Fruit fly (Drosophila melanogaster): ENCODE data around the gene CG11694.

The CG11694 gene

DNA sequence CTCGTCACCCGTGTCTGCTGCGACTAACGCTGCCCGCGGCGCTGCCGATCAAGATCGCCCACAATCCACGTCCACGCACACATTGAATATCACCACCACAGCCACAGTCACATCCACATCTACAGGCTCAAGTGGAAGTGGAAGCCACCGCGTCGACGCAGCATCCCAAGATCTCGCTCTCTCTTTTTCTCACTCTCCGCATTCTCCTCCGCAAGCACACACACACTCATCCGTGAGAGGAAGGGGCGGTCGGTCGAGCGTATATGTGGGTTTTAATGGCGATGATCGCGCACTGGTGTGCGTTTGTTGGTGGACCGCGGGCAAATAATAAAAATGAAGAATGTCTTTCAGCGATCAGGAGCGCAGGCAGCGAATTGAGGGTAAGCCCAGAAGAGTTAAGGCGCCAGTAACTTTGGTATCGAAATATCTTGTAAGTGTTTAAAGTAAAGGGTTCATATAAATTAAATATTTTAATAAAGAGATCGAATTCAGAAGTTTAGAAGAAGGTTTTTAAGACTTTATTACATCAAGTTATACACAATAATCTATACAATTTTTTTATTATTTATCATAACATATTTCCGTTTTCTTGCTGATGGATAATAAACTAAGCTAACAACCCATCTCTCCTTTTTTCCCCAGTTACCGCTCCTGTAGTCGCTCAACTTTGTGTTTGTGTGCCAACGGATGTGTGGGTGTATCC is 22.0 kb upstream of the CG11694 start, which contains the start of gene Poxm (continued):
- TF ChIP-seq MBD-R2 (GFP tag; IDR thresholded peaks at IDR 0.05) = no peak
- peak; percentile 79 for TF ChIP-seq ap (GFP tag; IDR thresholded peaks at IDR 0.05)
- no peak for TF ChIP-seq hb (GFP tag; IDR thresholded peaks at IDR 0.05; ENCODE audit: partially characterized antibody)
- TF ChIP-seq CG6765 (GFP tag; optimal IDR thresholded peaks at IDR 0.05) = peak; percentile 27
- no peak for TF ChIP-seq MTF-1 (GFP tag; optimal IDR thresholded peaks at IDR 0.05; ENCODE audit: borderline replicate concordance)
- TF ChIP-seq insv (GFP tag; optimal IDR thresholded peaks at IDR 0.05) = peak in 1 of 2 experiments; percentile 19
- TF ChIP-seq Xbp1 (GFP tag; optimal IDR thresholded peaks at IDR 0.05) = peak; percentile 92
- TF ChIP-seq bbx (GFP tag; IDR thresholded peaks at IDR 0.05; ENCODE audit: partially characterized antibody) = 0 out of 2 replicates have a peak, but pooled peaks have one; percentile 21
- peak; percentile 26 for TF ChIP-seq CG7786 (GFP tag; optimal IDR thresholded peaks at IDR 0.05)
- TF ChIP-seq TFAM (GFP tag; optimal IDR thresholded peaks at IDR 0.05) = peak; percentile 59
- no peak for TF ChIP-seq bigmax (GFP tag; optimal IDR thresholded peaks at IDR 0.05)
- TF ChIP-seq CG1792 (GFP tag; optimal IDR thresholded peaks at IDR 0.05) = peak; percentile 18
- peak; percentile 89 for TF ChIP-seq CG34422 (GFP tag; IDR thresholded peaks at IDR 0.05)
- TF ChIP-seq E2f2 (GFP tag; IDR thresholded peaks at IDR 0.05) = peak; percentile 53; the same call in 1 of the 2 replicates
- peak; percentile 83 for TF ChIP-seq Asciz (GFP tag; optimal IDR thresholded peaks at IDR 0.05)
- no peak for TF ChIP-seq ato (GFP tag; IDR thresholded peaks at IDR 0.05; ENCODE audit: partially characterized antibody)
- TF ChIP-seq HLHmδ (GFP tag; optimal IDR thresholded peaks at IDR 0.05) = no peak
- TF ChIP-seq CG11093 (GFP tag; IDR thresholded peaks at IDR 0.05) = peak; percentile 92
- peak; percentile 85 for TF ChIP-seq unpg (GFP tag; optimal IDR thresholded peaks at IDR 0.05)
- TF ChIP-seq chm (GFP tag; IDR thresholded peaks at IDR 0.05) = no peak
- TF ChIP-seq CG10979 (tag; optimal IDR thresholded peaks at IDR 0.05) = peak; percentile 96
- TF ChIP-seq rib (GFP tag; IDR thresholded peaks at IDR 0.05) = no peak
- peak; percentile 86 for TF ChIP-seq CG9437 (GFP tag; optimal IDR thresholded peaks at IDR 0.05)
- TF ChIP-seq Trl (optimal IDR thresholded peaks at IDR 0.05) = peak; percentile 47 to 78
- TF ChIP-seq Trl (GFP tag; optimal IDR thresholded peaks at IDR 0.05) = peak; percentile 58
- peak; percentile 95 for TF ChIP-seq sr (GFP tag; IDR thresholded peaks at IDR 0.05)
- peak; percentile 88 for TF ChIP-seq esg (GFP tag; conservative IDR thresholded peaks at IDR 0.05)
- TF ChIP-seq HLH54F (GFP tag; optimal IDR thresholded peaks at IDR 0.05) = peak; percentile 41
- TF ChIP-seq klu (GFP tag; IDR thresholded peaks at IDR 0.05) = peak; percentile 84
- TF ChIP-seq CoRest (tag; optimal IDR thresholded peaks at IDR 0.05) = peak; percentile 97
- peak; percentile 53 for TF ChIP-seq Dip2 (GFP tag; IDR thresholded peaks at IDR 0.05)
- peak; percentile 55 for TF ChIP-seq CG7987 (GFP tag; optimal IDR thresholded peaks at IDR 0.05)
- TF ChIP-seq CG14860 (GFP tag; IDR thresholded peaks at IDR 0.05; ENCODE audit: partially characterized antibody) = no peak
- TF ChIP-seq Abd-B (GFP tag; optimal IDR thresholded peaks at IDR 0.05) = peak; percentile 94
- peak; percentile 57 for TF ChIP-seq CG11085 (GFP tag; IDR thresholded peaks at IDR 0.05)
- TF ChIP-seq CG13287 (GFP tag; IDR thresholded peaks at IDR 0.05; ENCODE audit: partially characterized antibody) = no peak
- peak; percentile 6 for TF ChIP-seq HmgD (GFP tag; optimal IDR thresholded peaks at IDR 0.05)
- TF ChIP-seq NC2α (GFP tag; optimal IDR thresholded peaks at IDR 0.05) = no peak
- TF ChIP-seq lilli (GFP tag; optimal IDR thresholded peaks at IDR 0.05) = peak; percentile 81
- peak; percentile 93 for TF ChIP-seq CG11504 (tag; optimal IDR thresholded peaks at IDR 0.05)
- peak; percentile 82; the same call in 1 of the 2 replicates for TF ChIP-seq CG32767 (GFP tag; IDR thresholded peaks at IDR 0.05)
- TF ChIP-seq CG7372 (GFP tag; IDR thresholded peaks at IDR 0.05) = peak; percentile 89
- TF ChIP-seq repo (GFP tag; optimal IDR thresholded peaks at IDR 0.05) = no peak
- peak; percentile 7; the same call in 1 of the 3 replicates for TF ChIP-seq z (GFP tag; IDR thresholded peaks at IDR 0.05)
- peak; percentile 63 for TF ChIP-seq CG11247 (GFP tag; IDR thresholded peaks at IDR 0.05)
- peak; percentile 84 for TF ChIP-seq CG10462 (GFP tag; optimal IDR thresholded peaks at IDR 0.05)
- TF ChIP-seq CG15011 (GFP tag; optimal IDR thresholded peaks at IDR 0.05) = peak; percentile 84
- peak; percentile 75; the same call in 2 of the 3 replicates for TF ChIP-seq CG3726 (GFP tag; IDR thresholded peaks at IDR 0.05)
- TF ChIP-seq salm (tag; optimal IDR thresholded peaks at IDR 0.05) = peak; percentile 77
- TF ChIP-seq ssp (GFP tag; IDR thresholded peaks at IDR 0.05) = peak; percentile 89

Measured in whole organism, embryonic.